Worm (Caenorhabditis elegans): ENCODE results near the gene cysl-1.

- no peak for TF ChIP-seq cog-1 (tag; optimal IDR thresholded peaks at IDR 0.05)
- TF ChIP-seq flt-1 (GFP tag; IDR thresholded peaks at IDR 0.05), result no peak
- TF ChIP-seq tab-1 (GFP tag; IDR thresholded peaks at IDR 0.05), result no peak
- no peak for TF ChIP-seq med-1 (GFP tag; optimal IDR thresholded peaks at IDR 0.05; ENCODE audit: insufficient read depth)
- TF ChIP-seq ztf-23 (GFP tag; IDR thresholded peaks at IDR 0.05), result no peak
- no peak for TF ChIP-seq ref-1 (GFP tag; conservative IDR thresholded peaks at IDR 0.05)
- no peak for TF ChIP-seq klf-2 (GFP tag; conservative IDR thresholded peaks at IDR 0.05)
Observed at ce11 chrX:9917362-9917761, 37.0 kb downstream of the cysl-1 start, which contains the start of gene F21G4.6.
